Fruit fly (Drosophila melanogaster): Measurements from ENCODE around the gene Mpv17.

Mpv17 gene

DNA sequence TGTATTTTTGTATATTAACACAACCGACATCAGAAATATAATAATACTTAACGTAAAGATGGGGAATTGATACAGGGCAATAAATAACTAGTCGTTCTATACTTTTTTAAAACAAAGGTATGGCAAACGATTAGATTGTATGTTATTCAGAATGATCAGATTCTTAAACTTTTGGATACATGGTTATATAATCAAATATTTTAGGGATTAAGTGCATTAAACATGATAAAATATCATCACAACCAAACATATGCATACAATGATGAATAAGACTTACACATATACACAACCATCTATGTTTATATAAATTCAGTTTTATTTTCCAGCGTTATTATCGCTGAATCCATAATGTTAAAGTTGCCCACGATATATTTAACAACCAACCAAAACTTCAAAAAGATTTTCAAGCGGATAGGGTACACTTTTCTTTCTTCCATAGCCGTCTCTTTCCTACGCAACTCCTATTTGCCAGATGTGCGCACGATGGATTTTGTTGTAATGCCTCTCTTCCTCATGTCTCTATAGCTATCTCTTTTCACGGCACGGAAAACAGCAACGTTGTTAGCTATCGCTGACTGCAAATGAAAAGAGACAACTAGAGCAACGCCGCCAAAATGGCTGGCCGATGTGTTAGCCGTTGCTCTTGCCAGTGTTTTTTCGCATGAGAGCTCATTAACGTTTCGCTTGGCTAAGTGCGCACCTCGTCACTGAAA is 39.9 kb downstream of the Mpv17 start, which contains the start of gene toy (continued):
- TF ChIP-seq CG1832 (GFP tag; optimal IDR thresholded peaks at IDR 0.05), result peak; percentile 95
- TF ChIP-seq en (GFP tag; optimal IDR thresholded peaks at IDR 0.05), result no peak
- no peak for TF ChIP-seq CG4424 (GFP tag; optimal IDR thresholded peaks at IDR 0.05)
- TF ChIP-seq zf30C (GFP tag; optimal IDR thresholded peaks at IDR 0.05), result peak; percentile 19
- no peak for TF ChIP-seq Dref (GFP tag; IDR thresholded peaks at IDR 0.05)
- no peak for TF ChIP-seq CG10267 (tag; optimal IDR thresholded peaks at IDR 0.05)
- TF ChIP-seq fd96Cb (tag; optimal IDR thresholded peaks at IDR 0.05), result no peak
- TF ChIP-seq Dad (GFP tag; optimal IDR thresholded peaks at IDR 0.05), result no peak
- TF ChIP-seq dm (GFP tag; optimal IDR thresholded peaks at IDR 0.05), result no peak
- peak in 1 of 2 experiments; percentile 5 for TF ChIP-seq Trl (optimal IDR thresholded peaks at IDR 0.05)
- TF ChIP-seq Trl (GFP tag; optimal IDR thresholded peaks at IDR 0.05), result no peak
- TF ChIP-seq Nf-YA (GFP tag; IDR thresholded peaks at IDR 0.05), result peak; percentile 100
- peak; percentile 50 for TF ChIP-seq Scr (GFP tag; IDR thresholded peaks at IDR 0.05; ENCODE audit: partially characterized antibody)
- TF ChIP-seq fd64A (GFP tag; optimal IDR thresholded peaks at IDR 0.05), result no peak
- no peak for TF ChIP-seq CG31388 (GFP tag; optimal IDR thresholded peaks at IDR 0.05)
- TF ChIP-seq Camta (GFP tag; optimal IDR thresholded peaks at IDR 0.05), result no peak
- TF ChIP-seq bbx (GFP tag; IDR thresholded peaks at IDR 0.05; ENCODE audit: partially characterized antibody), result no peak; the same call in 1 of the 2 replicates
- TF ChIP-seq CG14441 (GFP tag; IDR thresholded peaks at IDR 0.05), result no peak
- no peak for TF ChIP-seq CG9609 (GFP tag; optimal IDR thresholded peaks at IDR 0.05)
- no peak for TF ChIP-seq CG33557 (GFP tag; optimal IDR thresholded peaks at IDR 0.05)
- TF ChIP-seq jing (GFP tag; optimal IDR thresholded peaks at IDR 0.05), result peak; percentile 80
- TF ChIP-seq Atf6 (GFP tag; IDR thresholded peaks at IDR 0.05), result no peak
- TF ChIP-seq sens (GFP tag), result peak; percentile 73
- TF ChIP-seq CG7987 (GFP tag; optimal IDR thresholded peaks at IDR 0.05), result no peak
- no peak for TF ChIP-seq sob (GFP tag; IDR thresholded peaks at IDR 0.05)
- no peak for TF ChIP-seq lmd (GFP tag; IDR thresholded peaks at IDR 0.05)

DNA sequence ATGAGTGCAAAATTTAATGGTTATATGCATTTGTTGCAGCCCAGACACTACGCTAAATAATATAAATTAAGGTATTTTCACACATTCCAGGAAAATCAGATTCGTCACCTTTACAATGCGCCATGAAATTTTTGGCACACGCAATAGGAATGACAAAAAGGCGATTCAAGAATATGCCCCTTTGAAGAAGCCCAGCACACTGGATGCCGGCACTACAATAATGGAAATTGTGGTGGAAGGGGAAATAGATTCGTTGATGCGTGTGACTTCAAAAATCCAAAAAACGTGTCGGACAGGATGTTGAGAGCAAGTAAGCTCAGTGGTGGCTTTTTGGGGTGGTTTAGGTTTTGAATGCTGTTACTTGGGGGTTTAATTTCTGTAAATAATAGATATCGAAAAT is 40.8 kb downstream of the Mpv17 start:
- TF ChIP-seq Hey (tag; optimal IDR thresholded peaks at IDR 0.05), result peak; percentile 52
- TF ChIP-seq CG12236 (GFP tag; optimal IDR thresholded peaks at IDR 0.05), result no peak
- TF ChIP-seq wdn (GFP tag; IDR thresholded peaks at IDR 0.05), result no peak
- no peak for TF ChIP-seq Sry-δ (GFP tag; optimal IDR thresholded peaks at IDR 0.05)
- no peak for TF ChIP-seq CHES-1-like (GFP tag; optimal IDR thresholded peaks at IDR 0.05)
- no peak for TF ChIP-seq dpn (GFP tag; optimal IDR thresholded peaks at IDR 0.05)
- no peak for TF ChIP-seq eve (GFP tag; optimal IDR thresholded peaks at IDR 0.05)
- TF ChIP-seq Hr3 (GFP tag; optimal IDR thresholded peaks at IDR 0.05), result no peak
- no peak for TF ChIP-seq lov (optimal IDR thresholded peaks at IDR 0.05)
- TF ChIP-seq lov (GFP tag; IDR thresholded peaks at IDR 0.05), result no peak
- TF ChIP-seq Ada2b (GFP tag; IDR thresholded peaks at IDR 0.05), result no peak
- peak; percentile 86 for TF ChIP-seq nerfin-1 (tag; optimal IDR thresholded peaks at IDR 0.05)
- no peak for TF ChIP-seq kni (GFP tag; optimal IDR thresholded peaks at IDR 0.05)
- TF ChIP-seq Dad (GFP tag; optimal IDR thresholded peaks at IDR 0.05), result no peak
- TF ChIP-seq pros (GFP tag; optimal IDR thresholded peaks at IDR 0.05), result peak; percentile 16
- no peak for TF ChIP-seq ato (GFP tag; IDR thresholded peaks at IDR 0.05; ENCODE audit: partially characterized antibody)
- TF ChIP-seq MTF-1 (GFP tag; optimal IDR thresholded peaks at IDR 0.05; ENCODE audit: borderline replicate concordance), result no peak
- TF ChIP-seq gsb-n (tag; optimal IDR thresholded peaks at IDR 0.05), result peak; percentile 56
- TF ChIP-seq CrebB (tag; optimal IDR thresholded peaks at IDR 0.05), result no peak
- TF ChIP-seq CG2199 (GFP tag; IDR thresholded peaks at IDR 0.05), result no peak
- peak; percentile 23 for TF ChIP-seq Nf-YC (tag; optimal IDR thresholded peaks at IDR 0.05)
- no peak for TF ChIP-seq B-H2 (GFP tag; optimal IDR thresholded peaks at IDR 0.05)
- no peak for TF ChIP-seq Max (GFP tag; optimal IDR thresholded peaks at IDR 0.05)
- no peak for TF ChIP-seq CG3847 (GFP tag; IDR thresholded peaks at IDR 0.05)
